Fruit fly (Drosophila melanogaster) whole organism, wandering third instar larva: ENCODE data around the gene CG4570.

Experiments used
- Abd-B ChIP-seq: fragments of >200 bp; optimal IDR thresholded peaks from 2 replicates; lab custom pipeline; 2017; ENCODE audit warnings: missing biosample characterization, missing genetic modification characterization
- dsf ChIP-seq: sonication (Bioruptor generic); optimal IDR thresholded peaks from 2 replicates; lab custom pipeline; 2016; ENCODE audit warnings: missing biosample characterization, missing genetic modification characterization, borderline replicate concordance
- sv ChIP-seq: fragments of 200-800 bp; sonication (Bioruptor generic); optimal IDR thresholded peaks from 3 replicates; lab custom pipeline; 2016; ENCODE audit warnings: missing biosample characterization, missing genetic modification characterization

dm6 chr3R:10815032-10815431 is 41.6 kb upstream of the CG4570 start, which contains the start of the genes CG14693 and TTLL15:
- TF ChIP-seq dsf (GFP tag; lab: Kevin White, UChicago) (no peak), Abd-B (GFP tag; lab: Kevin White, UChicago) (no peak), sv (GFP tag; lab: Kevin White, UChicago) (no peak)
